Worm (Caenorhabditis elegans): ENCODE results near the gene C06H2.2.
A peak's percentile ranks its signal among the peaks of the same experiment; 100 is the strongest.

The C06H2.2 gene

ce11 chrV:11164475-11164874 is 39.5 kb downstream of the C06H2.2 start, which contains the start of gene srg-40:
TSS of gene srg-40 (minus strand) at chrV:11164575.
- TF ChIP-seq lsy-2 (tag; optimal IDR thresholded peaks at IDR 0.05) (no peak), nhr-28 (tag; optimal IDR thresholded peaks at IDR 0.05) (no peak), lin-32 (GFP tag; optimal IDR thresholded peaks at IDR 0.05) (no peak), snpc-4 (tag; optimal IDR thresholded peaks at IDR 0.05) (no peak), ztf-11 (tag; optimal IDR thresholded peaks at IDR 0.05) (no peak), nhr-2 (tag; optimal IDR thresholded peaks at IDR 0.05) (no peak), mep-1 (tag; optimal IDR thresholded peaks at IDR 0.05) (no peak), flh-1 (GFP tag; optimal IDR thresholded peaks at IDR 0.05) (no peak), unc-62 (GFP tag; optimal IDR thresholded peaks at IDR 0.05) (no peak), sem-2 (GFP tag; optimal IDR thresholded peaks at IDR 0.05) (no peak), drap-1 (GFP tag; optimal IDR thresholded peaks at IDR 0.05) (no peak), cnd-1 (tag; optimal IDR thresholded peaks at IDR 0.05) (no peak), hlh-1 (tag; optimal IDR thresholded peaks at IDR 0.05) (no peak), ceh-39 (tag; optimal IDR thresholded peaks at IDR 0.05) (no peak), bed-3 (GFP tag; optimal IDR thresholded peaks at IDR 0.05) (no peak), mls-2 (tag; optimal IDR thresholded peaks at IDR 0.05) (no peak), unc-39 (tag; optimal IDR thresholded peaks at IDR 0.05) (no peak), blmp-1 (tag; optimal IDR thresholded peaks at IDR 0.05) (no peak)

- no peak for TF ChIP-seq elt-3 (tag; optimal IDR thresholded peaks at IDR 0.05)
Measured at ce11 chrV:11167745-11168144, 42.7 kb downstream of the C06H2.2 start.

- TF ChIP-seq lsy-2 (tag; optimal IDR thresholded peaks at IDR 0.05) (no peak), mep-1 (tag; optimal IDR thresholded peaks at IDR 0.05) (no peak), hlh-1 (tag; optimal IDR thresholded peaks at IDR 0.05) (no peak), ces-1 (GFP tag; optimal IDR thresholded peaks at IDR 0.05) (no peak), nhr-12 (tag; optimal IDR thresholded peaks at IDR 0.05) (no peak), elt-1 (tag; optimal IDR thresholded peaks at IDR 0.05; ENCODE audit: borderline replicate concordance, insufficient read depth) (no peak), nhr-2 (tag; optimal IDR thresholded peaks at IDR 0.05) (no peak), lin-32 (GFP tag; optimal IDR thresholded peaks at IDR 0.05) (no peak), unc-62 (GFP tag; optimal IDR thresholded peaks at IDR 0.05) (no peak), mab-5 (tag; optimal IDR thresholded peaks at IDR 0.05) (no peak), sem-2 (GFP tag; optimal IDR thresholded peaks at IDR 0.05) (no peak)
Measured at ce11 chrV:11170564-11171329, 45.7 kb downstream of the C06H2.2 start.

ce11 chrV:11171906-11172305 is 46.9 kb downstream of the C06H2.2 start, which contains the start of gene T19C4.5:
TSS of gene T19C4.5 (plus strand) at chrV:11172213.
- TF ChIP-seq mls-2 (tag; optimal IDR thresholded peaks at IDR 0.05): no peak
- TF ChIP-seq snpc-4 (tag; optimal IDR thresholded peaks at IDR 0.05): no peak
- TF ChIP-seq blmp-1 (tag; optimal IDR thresholded peaks at IDR 0.05): no peak
- no peak for TF ChIP-seq lsy-2 (tag; optimal IDR thresholded peaks at IDR 0.05)
- no peak for TF ChIP-seq nhr-76 (tag; optimal IDR thresholded peaks at IDR 0.05)
- TF ChIP-seq cnd-1 (tag; optimal IDR thresholded peaks at IDR 0.05): no peak
- no peak for TF ChIP-seq bed-3 (GFP tag; optimal IDR thresholded peaks at IDR 0.05)
- TF ChIP-seq ham-2 (GFP tag; optimal IDR thresholded peaks at IDR 0.05): no peak
- no peak for TF ChIP-seq ztf-11 (tag; optimal IDR thresholded peaks at IDR 0.05)

- TF ChIP-seq zip-8 (tag; optimal IDR thresholded peaks at IDR 0.05): no peak
- no peak for TF ChIP-seq lsy-2 (tag; optimal IDR thresholded peaks at IDR 0.05)
- TF ChIP-seq lin-13 (tag; optimal IDR thresholded peaks at IDR 0.05): no peak
- TF ChIP-seq bed-3 (GFP tag; optimal IDR thresholded peaks at IDR 0.05): no peak
- TF ChIP-seq ztf-11 (tag; optimal IDR thresholded peaks at IDR 0.05): no peak
- TF ChIP-seq pha-4 (tag; optimal IDR thresholded peaks at IDR 0.05): no peak
- no peak for TF ChIP-seq mab-5 (tag; optimal IDR thresholded peaks at IDR 0.05)
- TF ChIP-seq ces-1 (GFP tag; optimal IDR thresholded peaks at IDR 0.05): no peak
- TF ChIP-seq M03D4.4 (tag; optimal IDR thresholded peaks at IDR 0.05): no peak
- TF ChIP-seq nhr-28 (tag; optimal IDR thresholded peaks at IDR 0.05): no peak
- TF ChIP-seq mls-2 (tag; optimal IDR thresholded peaks at IDR 0.05): no peak
Measured at ce11 chrV:11172667-11173066, 47.6 kb downstream of the C06H2.2 start.

- no peak for TF ChIP-seq zip-8 (tag; optimal IDR thresholded peaks at IDR 0.05)
- peak; percentile 55 for TF ChIP-seq ceh-83 (GFP tag; optimal IDR thresholded peaks at IDR 0.05)
- TF ChIP-seq cnd-1 (tag; optimal IDR thresholded peaks at IDR 0.05): no peak
- TF ChIP-seq sptf-1 (tag; optimal IDR thresholded peaks at IDR 0.05): no peak
Measured at ce11 chrV:11174663-11175062, 49.6 kb downstream of the C06H2.2 start.
